Fruit fly (Drosophila melanogaster): ENCODE results near the gene prage.

The prage gene

DNA sequence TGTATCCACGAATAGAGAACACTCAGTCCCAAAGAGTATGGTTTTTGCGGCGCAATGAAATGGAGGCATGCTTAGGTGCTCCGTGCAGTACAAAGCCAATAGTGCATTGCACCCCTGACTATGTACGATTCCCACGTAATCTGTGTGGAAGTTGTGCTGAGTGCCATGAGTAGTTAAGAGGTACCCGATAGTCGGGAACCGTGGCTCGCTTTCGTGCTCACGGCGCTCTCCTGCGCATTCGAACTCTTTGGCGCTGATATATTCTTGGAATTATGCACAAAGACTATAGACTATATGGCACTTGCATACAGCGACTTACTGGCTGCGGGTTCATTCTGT, 51.1 kb downstream of the prage start (continued):
- TF ChIP-seq Ada2b (GFP tag; IDR thresholded peaks at IDR 0.05), result peak; percentile 32; the same call in 1 of the 2 replicates
- no peak for TF ChIP-seq grn (GFP tag; optimal IDR thresholded peaks at IDR 0.05)
- no peak for TF ChIP-seq salm (tag; optimal IDR thresholded peaks at IDR 0.05)
- peak; percentile 42; the same call in 1 of the 2 replicates for TF ChIP-seq HLH3B (GFP tag; IDR thresholded peaks at IDR 0.05)
- TF ChIP-seq crol (GFP tag; IDR thresholded peaks at IDR 0.05), result no peak
- TF ChIP-seq Trl (optimal IDR thresholded peaks at IDR 0.05), result peak in 1 of 2 experiments; percentile 3
- no peak for TF ChIP-seq Trl (GFP tag; optimal IDR thresholded peaks at IDR 0.05)
- no peak for TF ChIP-seq CG8924 (tag; optimal IDR thresholded peaks at IDR 0.05)
- no peak for TF ChIP-seq pho (GFP tag; optimal IDR thresholded peaks at IDR 0.05)
- TF ChIP-seq pnt (GFP tag; optimal IDR thresholded peaks at IDR 0.05), result peak; percentile 4
- no peak for TF ChIP-seq vvl (GFP tag; IDR thresholded peaks at IDR 0.05)
- no peak for TF ChIP-seq Lpt (GFP tag; optimal IDR thresholded peaks at IDR 0.05)
- TF ChIP-seq cad (GFP tag; optimal IDR thresholded peaks at IDR 0.05), result no peak
- no peak for TF ChIP-seq Fer3 (tag; optimal IDR thresholded peaks at IDR 0.05)
- TF ChIP-seq stwl (tag; optimal IDR thresholded peaks at IDR 0.05), result no peak
- TF ChIP-seq pros (GFP tag; optimal IDR thresholded peaks at IDR 0.05), result no peak
- no peak for TF ChIP-seq ewg (GFP tag; optimal IDR thresholded peaks at IDR 0.05)
- no peak for TF ChIP-seq fu2 (GFP tag; optimal IDR thresholded peaks at IDR 0.05)
- TF ChIP-seq zfh2 (GFP tag; optimal IDR thresholded peaks at IDR 0.05), result no peak
- no peak for TF ChIP-seq sisA (GFP tag; IDR thresholded peaks at IDR 0.05)
- no peak for TF ChIP-seq ERR (GFP tag; optimal IDR thresholded peaks at IDR 0.05)
- TF ChIP-seq Gug (GFP tag; IDR thresholded peaks at IDR 0.05), result peak; percentile 12; the same call in 1 of the 4 replicates
- TF ChIP-seq wdn (GFP tag; IDR thresholded peaks at IDR 0.05), result no peak
- TF ChIP-seq CG13775 (GFP tag; optimal IDR thresholded peaks at IDR 0.05), result no peak
- TF ChIP-seq phol (tag; optimal IDR thresholded peaks at IDR 0.05), result peak; percentile 5
- TF ChIP-seq br (optimal IDR thresholded peaks at IDR 0.05), result no peak
- no peak for TF ChIP-seq CG3065 (GFP tag; optimal IDR thresholded peaks at IDR 0.05)
- TF ChIP-seq Max (GFP tag; optimal IDR thresholded peaks at IDR 0.05), result no peak
- no peak for TF ChIP-seq Xbp1 (GFP tag; optimal IDR thresholded peaks at IDR 0.05)
- peak; percentile 35 for TF ChIP-seq CG7839 (tag; optimal IDR thresholded peaks at IDR 0.05)
- no peak for TF ChIP-seq CG6765 (GFP tag; optimal IDR thresholded peaks at IDR 0.05)
- no peak for TF ChIP-seq H15 (GFP tag; IDR thresholded peaks at IDR 0.05)
- no peak for TF ChIP-seq CG15011 (GFP tag; optimal IDR thresholded peaks at IDR 0.05)
- TF ChIP-seq ara (GFP tag; IDR thresholded peaks at IDR 0.05), result no peak
- no peak for TF ChIP-seq Nf-YC (tag; optimal IDR thresholded peaks at IDR 0.05)
- TF ChIP-seq dmrt11E (tag; optimal IDR thresholded peaks at IDR 0.05), result no peak
- no peak for TF ChIP-seq CG11695 (GFP tag; IDR thresholded peaks at IDR 0.05)
- no peak for TF ChIP-seq CG4424 (GFP tag; optimal IDR thresholded peaks at IDR 0.05)
- no peak for TF ChIP-seq CG13287 (GFP tag; IDR thresholded peaks at IDR 0.05; ENCODE audit: partially characterized antibody)
- no peak for TF ChIP-seq Six4 (GFP tag; optimal IDR thresholded peaks at IDR 0.05)
- TF ChIP-seq bigmax (GFP tag; optimal IDR thresholded peaks at IDR 0.05), result no peak
- TF ChIP-seq CG7928 (GFP tag; optimal IDR thresholded peaks at IDR 0.05), result no peak
- TF ChIP-seq CG11723 (GFP tag; optimal IDR thresholded peaks at IDR 0.05), result no peak
- TF ChIP-seq CG17361 (GFP tag; IDR thresholded peaks at IDR 0.05), result 0 out of 3 replicates have a peak, but pooled peaks have one; percentile 29
- TF ChIP-seq Eip74EF (GFP tag; optimal IDR thresholded peaks at IDR 0.05), result no peak
- TF ChIP-seq tup (GFP tag; optimal IDR thresholded peaks at IDR 0.05), result no peak
- TF ChIP-seq slbo (GFP tag; IDR thresholded peaks at IDR 0.05), result peak; percentile 37; the same call in 1 of the 2 replicates
- no peak for TF ChIP-seq Opbp (GFP tag; IDR thresholded peaks at IDR 0.05; ENCODE audit: partially characterized antibody)
- no peak for TF ChIP-seq scrt (GFP tag; optimal IDR thresholded peaks at IDR 0.05)
- TF ChIP-seq CG14965 (GFP tag; optimal IDR thresholded peaks at IDR 0.05; ENCODE audit: borderline replicate concordance), result no peak
- no peak for TF ChIP-seq pb (GFP tag; optimal IDR thresholded peaks at IDR 0.05)
- no peak for TF ChIP-seq CG1647 (GFP tag; optimal IDR thresholded peaks at IDR 0.05)
- no peak for TF ChIP-seq Dfd (GFP tag; optimal IDR thresholded peaks at IDR 0.05)

Measured in whole organism, embryonic.